Fruit fly (Drosophila melanogaster) whole organism, embryonic: ENCODE measurements around the gene CG33331.

ENCODE experiments used
- Aef1 ChIP-seq: fragments of 200-800 bp; sonication (Bioruptor generic); IDR thresholded peaks from 3 replicates; pipeline ENCODE4 v1.3.6; 2022; ENCODE audit warnings: missing biosample characterization, missing genetic modification characterization
- BEAF-32 ChIP-seq: fragments of 200-800 bp; sonication (Bioruptor generic); optimal IDR thresholded peaks from 3 replicates; lab custom pipeline; 2017; ENCODE audit warnings: missing biosample characterization, missing genetic modification characterization, mild to moderate bottlenecking, moderate library complexity, missing genetic modification reagents
- CG10147 ChIP-seq: fragments of 200-800 bp; sonication (Bioruptor generic); optimal IDR thresholded peaks from 2 replicates; lab custom pipeline; 2019; ENCODE audit warnings: missing biosample characterization, mild to moderate bottlenecking, missing genetic modification characterization, moderate library complexity
- CG10654 ChIP-seq: fragments of 200-800 bp; sonication (Bioruptor generic); optimal IDR thresholded peaks from 2 replicates; lab custom pipeline; 2016; ENCODE audit warnings: missing biosample characterization, missing genetic modification characterization
- CG12104 ChIP-seq: fragments of 200-800 bp; sonication (Bioruptor generic); optimal IDR thresholded peaks from 3 replicates; lab custom pipeline; 2016; ENCODE audit warnings: missing biosample characterization, missing genetic modification characterization
- CG12236 ChIP-seq: fragments of 200-800 bp; sonication (Bioruptor generic); optimal IDR thresholded peaks from 2 replicates; lab custom pipeline; 2016; ENCODE audit warnings: missing biosample characterization, missing genetic modification characterization
- CG14014 ChIP-seq: fragments of 200-800 bp; sonication (Bioruptor generic); IDR thresholded peaks from 2 replicates; pipeline ENCODE4 v1.3.6; 2022; ENCODE audit warnings: missing biosample characterization, missing genetic modification characterization
- CG14965 ChIP-seq: fragments of 200-800 bp; sonication (Bioruptor generic); optimal IDR thresholded peaks from 2 replicates; lab custom pipeline; 2016; ENCODE audit warnings: missing biosample characterization, missing genetic modification characterization, borderline replicate concordance
- CG15601 ChIP-seq: fragments of 200-800 bp; sonication (Bioruptor generic); optimal IDR thresholded peaks from 3 replicates; lab custom pipeline; 2019; ENCODE audit warnings: missing biosample characterization, mild to moderate bottlenecking, missing genetic modification characterization, moderate library complexity
- CG2889 ChIP-seq: fragments of 200-800 bp; sonication (Bioruptor generic); IDR thresholded peaks from 3 replicates; pipeline ENCODE4 v1.3.6; 2022; ENCODE audit warnings: missing biosample characterization, missing genetic modification characterization
- CG30020 ChIP-seq: fragments of 200-800 bp; optimal IDR thresholded peaks from 2 replicates; lab custom pipeline; 2019; ENCODE audit warnings: missing biosample characterization, mild to moderate bottlenecking, missing genetic modification characterization, moderate library complexity
- CG31365 ChIP-seq: fragments of 200-800 bp; sonication (Bioruptor generic); optimal IDR thresholded peaks from 2 replicates; lab custom pipeline; 2018; ENCODE audit warnings: missing biosample characterization, mild to moderate bottlenecking, missing genetic modification characterization
- CG32767 ChIP-seq: fragments of 200-800 bp; sonication (Bioruptor generic); IDR thresholded peaks from 2 replicates; pipeline ENCODE4 v1.3.6; 2022; ENCODE audit warnings: missing biosample characterization, missing genetic modification characterization
- CG32772 ChIP-seq: fragments of 200-800 bp; sonication (Bioruptor generic); IDR thresholded peaks from 2 replicates; pipeline ENCODE4 v1.3.6; 2022; ENCODE audit warnings: missing biosample characterization, missing genetic modification characterization
- CG33557 ChIP-seq: fragments of 200-800 bp; sonication (Bioruptor generic); optimal IDR thresholded peaks from 2 replicates; lab custom pipeline; 2019; ENCODE audit warnings: missing biosample characterization, mild to moderate bottlenecking, missing genetic modification characterization, moderate library complexity
- CG34422 ChIP-seq: fragments of 200-800 bp; sonication (Bioruptor generic); IDR thresholded peaks from 3 replicates; pipeline ENCODE4 v1.3.6; 2022; ENCODE audit warnings: missing biosample characterization, missing genetic modification characterization
- CG6254 ChIP-seq: fragments of 200-800 bp; sonication (Bioruptor generic); optimal IDR thresholded peaks from 3 replicates; lab custom pipeline; 2017; ENCODE audit warnings: mild to moderate bottlenecking, missing biosample characterization, missing genetic modification reagents, missing genetic modification characterization
- CG7372 ChIP-seq: fragments of 200-800 bp; sonication (Bioruptor generic); IDR thresholded peaks from 2 replicates; pipeline ENCODE4 v1.3.6; 2022; ENCODE audit warnings: missing biosample characterization, missing genetic modification characterization
- CG8290 ChIP-seq, 3 experiments: fragments of 200-800 bp; sonication (Bioruptor generic); optimal IDR thresholded peaks; 2 replicates each; lab custom pipeline; 2016 to 2019; ENCODE audit warnings: missing biosample characterization in 3 of 3, missing genetic modification characterization in 3 of 3, mild to moderate bottlenecking in 2 of 3, moderate library complexity in 1 of 3
- CG9215 ChIP-seq: fragments of 200-800 bp; sonication (Bioruptor generic); IDR thresholded peaks from 2 replicates; pipeline ENCODE4 v1.3.6; 2022; ENCODE audit warnings: missing biosample characterization, missing genetic modification characterization
- Camta ChIP-seq: fragments of 200-800 bp; sonication (Bioruptor generic); optimal IDR thresholded peaks from 2 replicates; lab custom pipeline; 2016; ENCODE audit warnings: missing biosample characterization, missing genetic modification characterization
- CrebB ChIP-seq: fragments of 200-800 bp; sonication (Bioruptor generic); optimal IDR thresholded peaks from 3 replicates; lab custom pipeline; 2018; ENCODE audit warnings: missing biosample characterization, mild to moderate bottlenecking, missing genetic modification characterization
- E2f2 ChIP-seq: fragments of 200-800 bp; sonication (Bioruptor generic); IDR thresholded peaks from 2 replicates; pipeline ENCODE4 v1.3.6; 2022; ENCODE audit warnings: missing biosample characterization, missing genetic modification characterization
- HLH3B ChIP-seq: fragments of 200-800 bp; sonication (Bioruptor generic); IDR thresholded peaks from 2 replicates; pipeline ENCODE4 v1.3.6; 2022; ENCODE audit warnings: missing biosample characterization, missing genetic modification characterization
- HLHmδ ChIP-seq: fragments of 200-800 bp; sonication (Bioruptor generic); optimal IDR thresholded peaks from 2 replicates; lab custom pipeline; 2018; ENCODE audit warnings: missing biosample characterization, mild to moderate bottlenecking, missing genetic modification characterization, moderate library complexity
- Hr39 ChIP-seq: fragments of >200 bp; optimal IDR thresholded peaks from 2 replicates; lab custom pipeline; 2017
- Nf-YA ChIP-seq: fragments of 200-800 bp; sonication (Bioruptor generic); IDR thresholded peaks from 2 replicates; pipeline ENCODE4 v1.3.6; 2022; ENCODE audit warnings: missing biosample characterization, missing genetic modification characterization
- Ravus ChIP-seq: fragments of 200-800 bp; sonication (Bioruptor generic); IDR thresholded peaks from 2 replicates; pipeline ENCODE4 v1.3.6; 2022; ENCODE audit warnings: missing biosample characterization, missing genetic modification characterization
- Rx ChIP-seq: fragments of 200-800 bp; sonication (Bioruptor generic); IDR thresholded peaks from 2 replicates; pipeline ENCODE4 v1.3.6; 2022; ENCODE audit warnings: missing biosample characterization, missing genetic modification characterization
- Side ChIP-seq: fragments of 200-800 bp; sonication (Bioruptor generic); optimal IDR thresholded peaks from 2 replicates; lab custom pipeline; 2016; ENCODE audit warnings: missing biosample characterization, missing genetic modification characterization
- Sox100B ChIP-seq: fragments of 200-800 bp; sonication (Bioruptor generic); optimal IDR thresholded peaks from 3 replicates; lab custom pipeline; 2018; ENCODE audit warnings: missing biosample characterization, mild to moderate bottlenecking, missing genetic modification characterization
- amos ChIP-seq: fragments of 200-800 bp; sonication (Bioruptor generic); IDR thresholded peaks from 2 replicates; pipeline ENCODE4 v1.3.6; 2022; ENCODE audit warnings: missing biosample characterization, missing genetic modification characterization; ENCODE audit not compliant: partially characterized antibody
- chinmo ChIP-seq: fragments of 200-800 bp; sonication (Bioruptor generic); IDR thresholded peaks from 4 replicates; pipeline ENCODE4 v1.3.6; 2022; ENCODE audit warnings: missing biosample characterization, missing genetic modification characterization; ENCODE audit not compliant: partially characterized antibody
- chm ChIP-seq: fragments of 200-800 bp; sonication (Bioruptor generic); IDR thresholded peaks from 2 replicates; pipeline ENCODE4 v1.3.6; 2022; ENCODE audit warnings: missing biosample characterization, missing genetic modification characterization
- ems ChIP-seq: fragments of 200-800 bp; sonication (Bioruptor generic); optimal IDR thresholded peaks from 3 replicates; lab custom pipeline; 2016; ENCODE audit warnings: missing biosample characterization, missing genetic modification characterization
- ftz-f1 ChIP-seq: fragments of 200-800 bp; sonication (Bioruptor generic); optimal IDR thresholded peaks from 2 replicates; lab custom pipeline; 2016; ENCODE audit warnings: missing biosample characterization, missing genetic modification characterization
- grau ChIP-seq: fragments of 200-800 bp; optimal IDR thresholded peaks from 3 replicates; lab custom pipeline; 2019; ENCODE audit warnings: missing biosample characterization, mild to moderate bottlenecking, missing genetic modification characterization, moderate library complexity
- grn ChIP-seq: fragments of 200-800 bp; sonication (Bioruptor generic); optimal IDR thresholded peaks from 3 replicates; lab custom pipeline; 2017; ENCODE audit warnings: missing biosample characterization, missing genetic modification characterization
- inv ChIP-seq: fragments of 200-800 bp; sonication (Bioruptor generic); IDR thresholded peaks from 2 replicates; pipeline ENCODE4 v1.3.6; 2022; ENCODE audit warnings: missing biosample characterization, missing genetic modification characterization; ENCODE audit not compliant: partially characterized antibody
- jing ChIP-seq: fragments of 200-800 bp; sonication (Bioruptor generic); optimal IDR thresholded peaks from 2 replicates; lab custom pipeline; 2018; ENCODE audit warnings: missing biosample characterization, mild to moderate bottlenecking, missing genetic modification characterization
- knrl ChIP-seq: fragments of 200-800 bp; sonication (Bioruptor generic); IDR thresholded peaks from 3 replicates; pipeline ENCODE4 v1.3.6; 2022; ENCODE audit warnings: missing biosample characterization, missing genetic modification characterization; ENCODE audit not compliant: partially characterized antibody
- lola ChIP-seq, 3 experiments: fragments of >200 bp in 2 of 3; fragments of 200-800 bp in 1 of 3; sonication (Bioruptor generic) in 1 of 3; optimal IDR thresholded peaks; 2 replicates each; lab custom pipeline; 2017 to 2019; ENCODE audit warnings: missing biosample characterization in 3 of 3, missing genetic modification characterization in 3 of 3, mild to moderate bottlenecking in 1 of 3, moderate library complexity in 1 of 3
- mam ChIP-seq: fragments of 200-800 bp; sonication (Bioruptor generic); optimal IDR thresholded peaks from 3 replicates; lab custom pipeline; 2016; ENCODE audit warnings: missing biosample characterization, missing genetic modification characterization
- mld ChIP-seq: fragments of 200-800 bp; sonication (Bioruptor generic); IDR thresholded peaks from 3 replicates; pipeline ENCODE4 v1.3.6; 2022; ENCODE audit warnings: missing biosample characterization, missing genetic modification characterization; ENCODE audit not compliant: partially characterized antibody
- nmo ChIP-seq: fragments of 200-800 bp; sonication (Bioruptor generic); optimal IDR thresholded peaks from 2 replicates; lab custom pipeline; 2018; ENCODE audit warnings: missing biosample characterization, mild to moderate bottlenecking, missing genetic modification characterization, moderate library complexity
- sc ChIP-seq, 3 experiments: fragments of >200 bp in 2 of 3; fragments of 200-800 bp in 1 of 3; sonication (Bioruptor generic) in 1 of 3; optimal IDR thresholded peaks; 2 replicates in 2 of 3; 3 replicates in 1 of 3; lab custom pipeline; 2017; ENCODE audit warnings: mild to moderate bottlenecking in 1 of 3, missing biosample characterization in 1 of 3, missing genetic modification characterization in 1 of 3, missing genetic modification reagents in 1 of 3
- shn ChIP-seq: fragments of 200-800 bp; sonication (Bioruptor generic); optimal IDR thresholded peaks from 3 replicates; lab custom pipeline; 2016; ENCODE audit warnings: missing biosample characterization, missing genetic modification characterization
- stc ChIP-seq: fragments of 200-800 bp; sonication (Bioruptor generic); IDR thresholded peaks from 2 replicates; pipeline ENCODE4 v1.3.6; 2022; ENCODE audit warnings: missing biosample characterization, missing genetic modification characterization
- tll ChIP-seq, 2 experiments: fragments of 200-800 bp in 1 of 2; fragments of >200 bp in 1 of 2; sonication (Bioruptor generic) in 1 of 2; optimal IDR thresholded peaks; 2 replicates each; lab custom pipeline; 2017 to 2019; ENCODE audit warnings: missing biosample characterization in 2 of 2, missing genetic modification characterization in 2 of 2, mild to moderate bottlenecking in 1 of 2, moderate library complexity in 1 of 2

The CG33331 gene

DNA sequence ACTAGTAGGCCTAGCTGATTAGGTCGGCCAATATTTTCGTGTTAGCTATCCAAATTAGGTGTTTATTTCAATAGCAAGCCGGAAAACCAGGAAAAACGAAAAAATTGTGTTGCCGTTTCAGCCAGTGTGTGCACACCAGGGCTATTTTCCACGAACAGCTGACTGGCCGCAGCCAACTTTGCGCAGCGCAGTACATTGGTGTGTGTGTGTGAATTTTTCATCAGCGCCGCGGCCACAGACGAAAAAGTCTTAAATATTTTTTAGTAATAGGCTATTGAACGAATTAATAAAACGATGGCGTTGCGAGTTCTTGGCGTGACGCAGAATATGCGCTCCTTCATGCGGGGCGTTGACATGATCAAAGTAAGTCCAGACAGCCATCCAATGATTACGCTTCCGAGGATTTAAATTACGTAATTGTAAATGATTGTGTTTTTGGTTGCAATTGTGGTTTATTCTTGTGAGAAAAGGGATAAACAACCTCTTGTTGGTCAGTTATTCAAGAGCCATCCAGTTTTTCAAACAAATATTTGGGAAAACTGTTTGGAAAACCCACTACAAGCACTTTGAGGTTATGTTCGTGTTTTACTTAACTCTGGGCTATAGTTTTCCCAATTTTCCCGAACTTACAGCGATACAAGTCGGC is 3.9 kb downstream of the CG33331 start, which contains the start of the genes CycC and UQCR-C1 (continued):
- TF ChIP-seq CG8290 (GFP tag; optimal IDR thresholded peaks at IDR 0.05; lab: Kevin White, UChicago) (no peak), CG8290 (tag; optimal IDR thresholded peaks at IDR 0.05; lab: Kevin White, UChicago) (no peak), chinmo (GFP tag; lab: Robert Waterston, UW) (0 out of 4 replicates have a peak, but pooled peaks have one; percentile 42), CG12236 (GFP tag; lab: Kevin White, UChicago) (no peak), CG30020 (peak; percentile 33), CG32772 (GFP tag; lab: Robert Waterston, UW) (no peak), Ravus (GFP tag; lab: Robert Waterston, UW) (no peak), CG2889 (no peak), sc (optimal IDR thresholded peaks at IDR 0.05; lab: Kevin White, UChicago) (no peak), sc (GFP tag; optimal IDR thresholded peaks at IDR 0.05; lab: Kevin White, UChicago) (no peak), CG9215 (GFP tag; lab: Robert Waterston, UW) (no peak), grn (GFP tag; lab: Kevin White, UChicago) (no peak), Sox100B (GFP tag; lab: Kevin White, UChicago) (no peak), shn (GFP tag; lab: Kevin White, UChicago) (no peak), stc (GFP tag; lab: Robert Waterston, UW) (no peak), CG6254 (GFP tag; lab: Kevin White, UChicago) (no peak), grau (tag; lab: Kevin White, UChicago) (no peak), Side (GFP tag; lab: Kevin White, UChicago) (no peak), nmo (GFP tag; lab: Kevin White, UChicago) (peak; percentile 22), ftz-f1 (GFP tag; lab: Kevin White, UChicago) (no peak), CG14965 (GFP tag; lab: Kevin White, UChicago) (no peak), ems (GFP tag; lab: Kevin White, UChicago) (no peak), BEAF-32 (peak; percentile 16), CG33557 (GFP tag; lab: Kevin White, UChicago) (no peak), CG10654 (no peak), Hr39 (lab: Kevin White, UChicago) (no peak), HLH3B (no peak), CG7372 (GFP tag; lab: Robert Waterston, UW) (no peak), CG31365 (tag; lab: Kevin White, UChicago) (no peak), E2f2 (GFP tag; lab: Robert Waterston, UW) (peak; percentile 37), Aef1 (GFP tag; lab: Robert Waterston, UW) (no peak), lola (GFP tag; optimal IDR thresholded peaks at IDR 0.05; lab: Kevin White, UChicago) (no peak), CrebB (tag; lab: Kevin White, UChicago) (no peak), mld (GFP tag; lab: Robert Waterston, UW) (no peak), chm (no peak), CG10147 (GFP tag; lab: Kevin White, UChicago) (no peak), inv (GFP tag; lab: Robert Waterston, UW) (no peak), amos (GFP tag; lab: Robert Waterston, UW) (peak; percentile 19; the same call in 1 of the 2 replicates), CG12104 (GFP tag; lab: Kevin White, UChicago) (no peak), Nf-YA (GFP tag; lab: Robert Waterston, UW) (no peak), CG14014 (GFP tag; lab: Robert Waterston, UW) (no peak), Rx (GFP tag; lab: Robert Waterston, UW) (no peak), CG32767 (GFP tag; lab: Robert Waterston, UW) (no peak), mam (no peak), CG34422 (peak; percentile 61; the same call in 2 of the 3 replicates), tll (GFP tag; optimal IDR thresholded peaks at IDR 0.05; lab: Kevin White, UChicago) (no peak), HLHmδ (GFP tag; lab: Kevin White, UChicago) (peak; percentile 38), CG15601 (no peak), knrl (GFP tag; lab: Robert Waterston, UW) (no peak), jing (GFP tag; lab: Kevin White, UChicago) (no peak), Camta (no peak)
